Worm (Caenorhabditis elegans): ENCODE data around the gene rps-8.

rps-8 gene

DNA sequence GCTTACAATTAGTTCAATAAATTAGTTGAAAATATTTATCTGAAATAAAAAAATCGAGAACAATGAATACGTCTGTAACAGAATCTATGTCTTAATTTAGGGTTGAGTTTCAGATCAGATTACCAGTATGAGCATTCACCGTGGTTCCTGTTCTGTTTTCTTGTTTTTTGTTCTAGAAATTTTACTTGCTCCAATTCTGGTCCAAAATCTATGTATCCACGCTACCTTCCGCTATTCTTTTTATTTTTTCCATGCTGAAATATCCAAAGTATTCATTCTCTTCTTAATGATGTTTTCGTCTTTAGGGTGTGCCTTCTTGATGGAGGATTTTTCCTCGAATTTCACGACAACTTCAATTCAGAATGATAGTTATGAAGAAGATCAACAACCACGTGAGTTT lies 8.3 kb downstream of the rps-8 start, which contains the start of gene npr-27:
TSS of gene npr-27 (plus strand) at position 301 of the 400 bp plus-strand sequence.
- no peak for TF ChIP-seq hlh-11 (tag; optimal IDR thresholded peaks at IDR 0.05)
- no peak for TF ChIP-seq lir-3 (tag; optimal IDR thresholded peaks at IDR 0.05)
- no peak for TF ChIP-seq nhr-10 (tag; optimal IDR thresholded peaks at IDR 0.05)
- no peak for TF ChIP-seq aha-1 (tag)
- no peak for TF ChIP-seq nhr-6 (tag; optimal IDR thresholded peaks at IDR 0.05)
- no peak for TF ChIP-seq daf-8 (GFP tag; IDR thresholded peaks at IDR 0.05)
- no peak for TF ChIP-seq duxl-1 (tag; optimal IDR thresholded peaks at IDR 0.05; ENCODE audit: poor library complexity)
- TF ChIP-seq R02D3.7 (tag; optimal IDR thresholded peaks at IDR 0.05) = no peak
- no peak for TF ChIP-seq ceh-82 (tag; optimal IDR thresholded peaks at IDR 0.05)
- TF ChIP-seq nhr-48 (tag; optimal IDR thresholded peaks at IDR 0.05) = no peak
- no peak for TF ChIP-seq ama-1 (optimal IDR thresholded peaks at IDR 0.05)

DNA sequence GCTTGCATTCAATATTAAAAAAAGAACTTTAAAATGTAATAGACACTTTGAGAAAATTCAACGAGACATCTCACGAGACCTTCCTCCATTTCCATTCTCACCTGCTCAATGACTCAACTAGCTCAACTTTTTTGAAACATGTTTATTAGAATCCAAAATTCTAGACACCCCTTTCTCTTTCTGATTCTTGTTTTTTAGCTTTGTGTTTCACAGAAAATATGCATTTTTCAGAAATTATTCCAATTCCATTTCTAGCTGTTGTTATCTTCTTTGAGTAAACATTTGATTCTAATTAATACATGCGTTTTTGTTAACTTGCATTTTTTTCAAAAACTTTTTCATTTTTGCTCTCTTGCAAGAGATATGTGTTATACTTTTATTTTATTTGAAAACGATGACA lies 12.2 kb downstream of the rps-8 start:
- no peak for TF ChIP-seq pqm-1 (tag; optimal IDR thresholded peaks at IDR 0.05)
- TF ChIP-seq aha-1 (tag) = no peak
- no peak for TF ChIP-seq gei-8 (GFP tag; optimal IDR thresholded peaks at IDR 0.05)
- no peak for TF ChIP-seq ceh-44 (GFP tag; IDR thresholded peaks at IDR 0.05)
- no peak for TF ChIP-seq zfp-3 (GFP tag; conservative IDR thresholded peaks at IDR 0.05)
- TF ChIP-seq D1046.2 (GFP tag; IDR thresholded peaks at IDR 0.05) = no peak
- no peak for TF ChIP-seq nhr-237 (tag; optimal IDR thresholded peaks at IDR 0.05)
- no peak for TF ChIP-seq ceh-20 (GFP tag; IDR thresholded peaks at IDR 0.05)
- TF ChIP-seq Y5F2A.4 (GFP tag; optimal IDR thresholded peaks at IDR 0.05) = no peak
- no peak for TF ChIP-seq Y105C5A.15 (GFP tag; IDR thresholded peaks at IDR 0.05)

ce11 chrIV:7294121-7294520 lies 19.5 kb downstream of the rps-8 start, which contains the start of gene F42C5.5:
F42C5.5 (minus strand) TSS chrIV:7294221.
- TF ChIP-seq duxl-1 (tag; optimal IDR thresholded peaks at IDR 0.05; ENCODE audit: poor library complexity) (no peak), lsy-2 (tag; optimal IDR thresholded peaks at IDR 0.05) (no peak), mep-1 (tag; optimal IDR thresholded peaks at IDR 0.05) (no peak), dmd-6 (GFP tag; IDR thresholded peaks at IDR 0.05) (no peak), ctbp-1 (GFP tag; IDR thresholded peaks at IDR 0.05) (no peak), arid-1 (GFP tag; conservative IDR thresholded peaks at IDR 0.05) (no peak), attf-4 (tag; optimal IDR thresholded peaks at IDR 0.05) (no peak), mdl-1 (tag; optimal IDR thresholded peaks at IDR 0.05) (no peak), tra-1 (GFP tag; IDR thresholded peaks at IDR 0.05) (no peak), Y5F2A.4 (GFP tag; optimal IDR thresholded peaks at IDR 0.05) (no peak), nhr-111 (GFP tag; optimal IDR thresholded peaks at IDR 0.05) (no peak), nhr-10 (tag; optimal IDR thresholded peaks at IDR 0.05) (no peak), vab-7 (GFP tag; IDR thresholded peaks at IDR 0.05) (no peak), T26A8.4 (GFP tag; IDR thresholded peaks at IDR 0.05) (no peak), unc-130 (GFP tag; optimal IDR thresholded peaks at IDR 0.05) (no peak), zip-2 (tag; optimal IDR thresholded peaks at IDR 0.05) (no peak)

ce11 chrIV:7291957-7292356 lies 21.7 kb downstream of the rps-8 start, which contains the start of gene F42C5.4:
F42C5.4 (minus strand) TSS chrIV:7292127.
- TF ChIP-seq aha-1 (tag) = peak; percentile 91
- no peak for TF ChIP-seq egl-43 (GFP tag; IDR thresholded peaks at IDR 0.05)

DNA sequence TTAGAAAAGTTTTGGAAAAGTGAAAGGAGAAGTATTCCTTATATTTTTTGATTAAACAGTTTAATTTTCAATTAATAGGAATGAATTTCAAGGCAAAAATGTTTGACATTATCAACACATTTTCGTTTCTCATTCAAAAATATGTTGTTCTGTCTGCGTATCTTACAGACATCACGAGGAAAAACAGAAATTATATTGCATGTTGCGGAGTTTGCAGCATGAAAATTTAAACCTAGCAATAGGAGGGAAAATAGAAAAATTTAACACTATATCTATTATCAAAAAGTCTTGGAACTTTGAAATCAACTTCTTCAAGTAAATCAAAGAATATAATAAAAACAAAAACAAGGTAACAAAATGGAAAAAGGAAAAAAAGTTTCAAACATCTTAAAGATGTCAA lies 22.6 kb downstream of the rps-8 start:
- peak; percentile 75 for TF ChIP-seq hlh-30 (tag; optimal IDR thresholded peaks at IDR 0.05; ENCODE audit: insufficient read depth)
- no peak for TF ChIP-seq F37D6.2 (tag; optimal IDR thresholded peaks at IDR 0.05)
- TF ChIP-seq dpl-1 (GFP tag; optimal IDR thresholded peaks at IDR 0.05) = peak; percentile 28
- peak; percentile 12 for TF ChIP-seq nhr-28 (tag; optimal IDR thresholded peaks at IDR 0.05)
- TF ChIP-seq dve-1 (tag; optimal IDR thresholded peaks at IDR 0.05; ENCODE audit: insufficient read depth) = peak; percentile 2

All from whole organism, L4 larva.